Worm (Caenorhabditis elegans) whole organism, late embryonic: Measurements from ENCODE around the gene srp-2.

ENCODE experiments used
- C08G9.2 ChIP-seq: sonication (generic microtip); optimal IDR thresholded peaks from 2 replicates; lab custom pipeline; 2016; ENCODE audit warnings: mild to moderate bottlenecking, missing genetic modification characterization, moderate library complexity, missing compliant biosample characterization
- K09A11.1 ChIP-seq: sonication (generic microtip); optimal IDR thresholded peaks from 2 replicates; lab custom pipeline; 2017; ENCODE audit warnings: antibody characterized with exemption, mild to moderate bottlenecking, missing genetic modification characterization, missing compliant biosample characterization; ENCODE audit not compliant: insufficient read depth
- Y22D7AL.16 ChIP-seq: sonication (generic microtip); optimal IDR thresholded peaks from 2 replicates; lab custom pipeline; 2016; ENCODE audit warnings: missing genetic modification characterization, missing compliant biosample characterization
- ceh-48 ChIP-seq: sonication (generic microtip); optimal IDR thresholded peaks from 2 replicates; lab custom pipeline; 2016; ENCODE audit warnings: missing genetic modification characterization, inconsistent platforms, missing compliant biosample characterization
- ceh-9 ChIP-seq: sonication (generic microtip); optimal IDR thresholded peaks from 2 replicates; lab custom pipeline; 2016; ENCODE audit warnings: mild to moderate bottlenecking, missing genetic modification characterization, inconsistent platforms, missing compliant biosample characterization
- fax-1 ChIP-seq: sonication (generic microtip); optimal IDR thresholded peaks from 2 replicates; lab custom pipeline; 2016; ENCODE audit warnings: missing genotype, missing genetic modification characterization, missing compliant biosample characterization
- fkh-10 ChIP-seq: fragments of 150-350 bp; optimal IDR thresholded peaks from 2 replicates; lab custom pipeline; 2014; ENCODE audit warnings: missing biosample characterization, missing genetic modification reagents, missing genetic modification characterization
- hlh-15 ChIP-seq: sonication (generic microtip); optimal IDR thresholded peaks from 2 replicates; lab custom pipeline; 2016; ENCODE audit warnings: missing genetic modification characterization, missing compliant biosample characterization
- nfya-1 ChIP-seq: sonication (generic microtip); optimal IDR thresholded peaks from 2 replicates; lab custom pipeline; 2017; ENCODE audit warnings: missing genetic modification characterization, mild to moderate bottlenecking, missing compliant biosample characterization, antibody characterized with exemption, moderate library complexity
- nhr-11 ChIP-seq: fragments of 150-350 bp; optimal IDR thresholded peaks from 2 replicates; lab custom pipeline; 2014; ENCODE audit warnings: missing biosample characterization, missing genetic modification characterization
- pqm-1 ChIP-seq: sonication (generic microtip); optimal IDR thresholded peaks from 2 replicates; lab custom pipeline; 2016; ENCODE audit warnings: missing genetic modification characterization, missing compliant biosample characterization
- ref-2 ChIP-seq: sonication (generic microtip); optimal IDR thresholded peaks from 2 replicates; lab custom pipeline; 2016; ENCODE audit warnings: missing genetic modification characterization, missing compliant biosample characterization

DNA sequence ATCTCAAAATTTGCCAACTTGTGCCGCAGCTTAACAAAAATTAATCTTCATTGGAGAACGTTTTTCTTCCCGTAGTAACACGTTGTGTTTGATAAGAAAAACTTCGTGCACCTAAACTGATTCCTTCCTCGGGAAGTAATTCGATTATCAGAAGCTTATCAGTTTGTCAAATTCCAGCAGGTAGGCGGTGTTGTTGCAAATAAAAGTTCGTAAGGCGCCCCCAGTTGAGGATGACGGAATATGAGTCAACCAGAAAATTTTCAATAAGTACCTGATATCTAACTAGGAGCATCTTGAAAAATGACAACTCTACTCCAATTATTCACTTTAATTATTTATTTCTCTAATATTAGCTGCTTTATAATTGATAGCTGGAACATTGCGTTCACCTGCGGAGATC, 20.6 kb upstream of the srp-2 start, which contains the start of gene C05E4.7:
- TF ChIP-seq ceh-9 (no peak), hlh-15 (no peak), fkh-10 (GFP tag; lab: Kevin White, UChicago) (no peak), nhr-11 (tag; lab: Kevin White, UChicago) (no peak), pqm-1 (tag; lab: Kevin White, UChicago) (no peak), K09A11.1 (tag; lab: Kevin White, UChicago) (no peak), ref-2 (tag; lab: Kevin White, UChicago) (no peak), Y22D7AL.16 (tag; lab: Kevin White, UChicago) (no peak), fax-1 (tag; lab: Kevin White, UChicago) (no peak), ceh-48 (tag; lab: Kevin White, UChicago) (no peak), C08G9.2 (no peak), nfya-1 (tag; lab: Kevin White, UChicago) (no peak)
